Fruit fly (Drosophila melanogaster): Measurements from ENCODE around the gene CG13287.

The CG13287 gene

dm6 chr3L:5834245-5834644 is 47.9 kb upstream of the CG13287 start (continued):
- TF ChIP-seq otp (GFP tag; IDR thresholded peaks at IDR 0.05), result peak; percentile 60; the same call in 1 of the 3 replicates
- TF ChIP-seq Fer3 (tag; optimal IDR thresholded peaks at IDR 0.05), result no peak
- no peak for TF ChIP-seq CG14014 (GFP tag; IDR thresholded peaks at IDR 0.05)
- peak; percentile 16 for TF ChIP-seq CG7839 (tag; optimal IDR thresholded peaks at IDR 0.05)
- TF ChIP-seq psq (GFP tag; optimal IDR thresholded peaks at IDR 0.05), result no peak
- TF ChIP-seq Blimp-1 (GFP tag; optimal IDR thresholded peaks at IDR 0.05), result peak; percentile 16
- TF ChIP-seq Drgx (GFP tag; IDR thresholded peaks at IDR 0.05), result peak; percentile 96
- TF ChIP-seq twi (tag; optimal IDR thresholded peaks at IDR 0.05), result no peak
- no peak for TF ChIP-seq sug (tag; optimal IDR thresholded peaks at IDR 0.05)
- TF ChIP-seq Mrtf (GFP tag; IDR thresholded peaks at IDR 0.05), result no peak
- TF ChIP-seq dpn (GFP tag; optimal IDR thresholded peaks at IDR 0.05), result peak in 1 of 2 experiments; percentile 33
- TF ChIP-seq sens (GFP tag), result peak; percentile 63
- peak; percentile 61 for TF ChIP-seq Sox102F (GFP tag; optimal IDR thresholded peaks at IDR 0.05)
- TF ChIP-seq Ptx1 (GFP tag; IDR thresholded peaks at IDR 0.05), result peak; percentile 19; the same call in 1 of the 2 replicates
- peak; percentile 43; the same call in 1 of the 2 replicates for TF ChIP-seq ara (GFP tag; IDR thresholded peaks at IDR 0.05)
- peak; percentile 31; the same call in 1 of the 3 replicates for TF ChIP-seq tgo (GFP tag; IDR thresholded peaks at IDR 0.05)
- 0 out of 2 replicates have a peak, but pooled peaks have one; percentile 20 for TF ChIP-seq chm (GFP tag; IDR thresholded peaks at IDR 0.05)
- TF ChIP-seq CG1024 (GFP tag; IDR thresholded peaks at IDR 0.05), result no peak
- TF ChIP-seq ken (GFP tag; IDR thresholded peaks at IDR 0.05), result peak; percentile 51; the same call in 1 of the 3 replicates
- 0 out of 2 replicates have a peak, but pooled peaks have one; percentile 17 for TF ChIP-seq CG10959 (GFP tag; IDR thresholded peaks at IDR 0.05)
- TF ChIP-seq hkb (optimal IDR thresholded peaks at IDR 0.05), result no peak
- peak; percentile 25; the same call in 1 of the 2 replicates for TF ChIP-seq hkb (GFP tag; IDR thresholded peaks at IDR 0.05)
- TF ChIP-seq CG10366 (GFP tag; IDR thresholded peaks at IDR 0.05), result peak; percentile 38
- TF ChIP-seq lmd (GFP tag; IDR thresholded peaks at IDR 0.05), result peak; percentile 39; the same call in 1 of the 2 replicates
- 0 out of 3 replicates have a peak, but pooled peaks have one; percentile 7 for TF ChIP-seq CG34422 (GFP tag; IDR thresholded peaks at IDR 0.05)
- TF ChIP-seq ci (GFP tag; IDR thresholded peaks at IDR 0.05), result peak; percentile 61
- no peak for TF ChIP-seq CG10543 (GFP tag; optimal IDR thresholded peaks at IDR 0.05)
- peak; percentile 58 to 79 for TF ChIP-seq bsh (GFP tag; optimal IDR thresholded peaks at IDR 0.05)
- no peak for TF ChIP-seq CG14050 (GFP tag; IDR thresholded peaks at IDR 0.05)
- peak; percentile 2 for TF ChIP-seq CG2875 (GFP tag; optimal IDR thresholded peaks at IDR 0.05)
- 0 out of 3 replicates have a peak, but pooled peaks have one; percentile 23 for TF ChIP-seq H15 (GFP tag; IDR thresholded peaks at IDR 0.05)
- peak; percentile 28 for TF ChIP-seq CG30431 (GFP tag; optimal IDR thresholded peaks at IDR 0.05)

- TF ChIP-seq chn (GFP tag; optimal IDR thresholded peaks at IDR 0.05) (no peak), Rfx (GFP tag; IDR thresholded peaks at IDR 0.05) (no peak), chm (GFP tag; IDR thresholded peaks at IDR 0.05) (no peak), zen (tag; optimal IDR thresholded peaks at IDR 0.05) (no peak), Ets65A (GFP tag) (peak; percentile 54), unpg (GFP tag; optimal IDR thresholded peaks at IDR 0.05) (no peak), CG10321 (GFP tag; IDR thresholded peaks at IDR 0.05) (no peak), lbe (GFP tag; optimal IDR thresholded peaks at IDR 0.05) (no peak), Antp (GFP tag; optimal IDR thresholded peaks at IDR 0.05) (no peak), CG7928 (GFP tag; optimal IDR thresholded peaks at IDR 0.05) (no peak), C15 (GFP tag; IDR thresholded peaks at IDR 0.05) (no peak), CG15479 (GFP tag; optimal IDR thresholded peaks at IDR 0.05) (peak; percentile 74), CG12299 (tag; optimal IDR thresholded peaks at IDR 0.05) (no peak), gcm (GFP tag; optimal IDR thresholded peaks at IDR 0.05) (no peak)
These were observed 47.3 kb upstream of the CG13287 start for dm6 chr3L:5834798-5835197.

All from whole organism, embryonic.